Fruit fly (Drosophila melanogaster): ENCODE measurements around the gene alphaTub84B.

DNA sequence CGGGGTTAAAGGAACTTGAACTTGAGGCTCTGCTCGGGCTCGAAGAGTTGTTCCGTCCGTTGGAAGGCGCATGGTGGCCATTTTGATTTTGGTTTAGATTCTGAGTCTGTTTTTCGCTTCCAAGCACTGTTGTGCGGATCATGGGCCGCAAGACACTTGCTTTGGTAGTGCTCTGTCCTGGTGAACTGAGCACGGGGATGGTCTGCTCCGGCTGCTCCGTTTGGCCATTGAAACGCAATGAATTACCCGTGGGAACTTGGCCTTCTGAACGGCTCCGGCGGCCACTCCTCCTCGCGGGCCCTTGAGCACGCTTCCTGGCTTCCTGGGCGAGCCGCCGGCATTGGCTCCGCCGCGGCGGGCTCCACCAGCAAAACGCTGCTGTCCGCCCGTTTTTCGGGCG is 6.7 kb upstream of the alphaTub84B start:
- TF ChIP-seq CG12605 (GFP tag; IDR thresholded peaks at IDR 0.05), result no peak
- TF ChIP-seq CG4496 (GFP tag; IDR thresholded peaks at IDR 0.05), result no peak
- TF ChIP-seq CG15710 (tag; optimal IDR thresholded peaks at IDR 0.05), result no peak
- no peak for TF ChIP-seq CG14655 (GFP tag; optimal IDR thresholded peaks at IDR 0.05)
- TF ChIP-seq EcR (GFP tag; optimal IDR thresholded peaks at IDR 0.05), result no peak
- no peak for TF ChIP-seq CG10348 (GFP tag; IDR thresholded peaks at IDR 0.05)
- no peak for TF ChIP-seq Pif1A (GFP tag; optimal IDR thresholded peaks at IDR 0.05)
- TF ChIP-seq CG17806 (tag; optimal IDR thresholded peaks at IDR 0.05), result no peak
- TF ChIP-seq CG13204 (GFP tag; optimal IDR thresholded peaks at IDR 0.05), result no peak
- TF ChIP-seq CG8159 (tag; optimal IDR thresholded peaks at IDR 0.05), result no peak
- no peak for TF ChIP-seq rn (GFP tag; IDR thresholded peaks at IDR 0.05)
- TF ChIP-seq fd96Ca (GFP tag; IDR thresholded peaks at IDR 0.05), result no peak
- no peak for TF ChIP-seq CG9948 (tag; optimal IDR thresholded peaks at IDR 0.05)

Data from whole organism, pupa.